Fruit fly (Drosophila melanogaster): Measurements from ENCODE around the gene AIF.
A peak's percentile ranks its signal among the peaks of the same experiment; 100 is the strongest.

AIF gene

dm6 chr2L:2168184-2168893, 16.8 kb downstream of the AIF start (continued):
- TF ChIP-seq toy (GFP tag; IDR thresholded peaks at IDR 0.05) (no peak), CG17912 (GFP tag; optimal IDR thresholded peaks at IDR 0.05) (peak; percentile 49), CG17802 (tag; optimal IDR thresholded peaks at IDR 0.05) (no peak), ase (GFP tag; IDR thresholded peaks at IDR 0.05) (no peak), Stat92E (GFP tag; optimal IDR thresholded peaks at IDR 0.05) (no peak), B-H1 (GFP tag; IDR thresholded peaks at IDR 0.05) (no peak), gem (tag; optimal IDR thresholded peaks at IDR 0.05) (peak; percentile 29), ara (GFP tag; IDR thresholded peaks at IDR 0.05) (no peak), disco-r (GFP tag; optimal IDR thresholded peaks at IDR 0.05) (no peak), C15 (GFP tag; IDR thresholded peaks at IDR 0.05) (no peak), vnd (GFP tag; IDR thresholded peaks at IDR 0.05; ENCODE audit: partially characterized antibody) (no peak), CG15514 (GFP tag; optimal IDR thresholded peaks at IDR 0.05) (peak; percentile 13), CG4730 (GFP tag; IDR thresholded peaks at IDR 0.05) (no peak), trh (GFP tag; optimal IDR thresholded peaks at IDR 0.05) (no peak), dysf (GFP tag; IDR thresholded peaks at IDR 0.05) (no peak), NFAT (GFP tag; IDR thresholded peaks at IDR 0.05) (no peak), H15 (GFP tag; IDR thresholded peaks at IDR 0.05) (no peak), fd3F (GFP tag; optimal IDR thresholded peaks at IDR 0.05) (no peak), sob (GFP tag; IDR thresholded peaks at IDR 0.05) (no peak), dimm (GFP tag; IDR thresholded peaks at IDR 0.05) (no peak), CG12391 (tag; optimal IDR thresholded peaks at IDR 0.05) (no peak), HmgD (GFP tag; optimal IDR thresholded peaks at IDR 0.05) (no peak), CG15479 (GFP tag; optimal IDR thresholded peaks at IDR 0.05) (no peak), CG17385 (GFP tag; optimal IDR thresholded peaks at IDR 0.05) (peak; percentile 31), CG8290 (GFP tag; optimal IDR thresholded peaks at IDR 0.05) (no peak), CG8290 (tag; optimal IDR thresholded peaks at IDR 0.05) (peak in 1 of 2 experiments; percentile 57), CG5180 (GFP tag; optimal IDR thresholded peaks at IDR 0.05) (peak; percentile 50), Dad (GFP tag; optimal IDR thresholded peaks at IDR 0.05) (no peak), CG18619 (GFP tag; optimal IDR thresholded peaks at IDR 0.05) (no peak), Drgx (GFP tag; IDR thresholded peaks at IDR 0.05) (peak; percentile 81), CG9797 (GFP tag; optimal IDR thresholded peaks at IDR 0.05) (no peak), chinmo (GFP tag; IDR thresholded peaks at IDR 0.05; ENCODE audit: partially characterized antibody) (no peak), sim (GFP tag; IDR thresholded peaks at IDR 0.05) (no peak), D (optimal IDR thresholded peaks at IDR 0.05) (no peak), D (GFP tag; optimal IDR thresholded peaks at IDR 0.05) (no peak), ac (GFP tag; optimal IDR thresholded peaks at IDR 0.05) (peak; percentile 4), br (optimal IDR thresholded peaks at IDR 0.05) (no peak), org-1 (GFP tag; optimal IDR thresholded peaks at IDR 0.05) (peak; percentile 22), hbn (GFP tag; IDR thresholded peaks at IDR 0.05; ENCODE audit: partially characterized antibody) (no peak), CG11398 (GFP tag; optimal IDR thresholded peaks at IDR 0.05) (no peak), CG34224 (GFP tag; IDR thresholded peaks at IDR 0.05; ENCODE audit: partially characterized antibody) (no peak), CG11504 (tag; optimal IDR thresholded peaks at IDR 0.05) (peak; percentile 7), kni (GFP tag; optimal IDR thresholded peaks at IDR 0.05) (no peak), fd96Cb (tag; optimal IDR thresholded peaks at IDR 0.05) (no peak), CG43689 (GFP tag; IDR thresholded peaks at IDR 0.05) (no peak), Hey (tag; optimal IDR thresholded peaks at IDR 0.05) (peak; percentile 26), CG12236 (GFP tag; optimal IDR thresholded peaks at IDR 0.05) (no peak), Blimp-1 (GFP tag; optimal IDR thresholded peaks at IDR 0.05) (no peak), Asciz (GFP tag; optimal IDR thresholded peaks at IDR 0.05) (peak; percentile 48), CG42726 (GFP tag; IDR thresholded peaks at IDR 0.05; ENCODE audit: partially characterized antibody) (no peak)
